Worm (Caenorhabditis elegans): ENCODE results near the gene Y105C5A.12.
"Not testable (repeated sequence)": the region's sequence is repeated elsewhere in the genome, so short reads cannot be mapped to it uniquely, and the experiment has no call there.

Y105C5A.12 gene

ce11 chrIV:15634240-15634789 is 7.3 kb downstream of the Y105C5A.12 start, which contains the start of gene Y105C5A.1274:
Gene Y105C5A.1274 (plus strand): TSS chrIV:15634739.
- not testable (repeated sequence) for TF ChIP-seq dao-5, W03F9.2, him-1 (tag; optimal IDR thresholded peaks at IDR 0.05)

DNA sequence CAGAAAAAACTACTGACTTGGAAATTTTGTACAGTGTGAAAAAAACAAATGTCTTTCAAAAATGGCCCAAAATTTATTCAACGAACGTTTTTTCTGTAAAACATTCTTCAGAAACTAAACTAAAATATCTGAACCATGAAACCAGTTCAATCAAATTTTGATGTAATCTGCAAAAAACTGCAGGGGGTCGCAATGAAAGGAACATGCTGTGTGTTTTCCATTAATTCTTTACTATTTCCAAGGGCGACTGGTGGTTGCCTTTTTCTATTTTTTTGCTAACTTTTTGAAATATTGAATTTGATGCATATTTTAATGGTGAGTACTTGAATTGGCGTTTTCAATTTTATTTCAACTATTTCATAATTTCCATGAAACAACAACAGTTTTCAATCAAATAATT is 10.4 kb downstream of the Y105C5A.12 start, which contains the start of gene Y105C5A.9:
Gene Y105C5A.9, plus strand, starts transcription at position 301 of the 400 bp plus-strand sequence.
- TF ChIP-seq dao-5 (tag; optimal IDR thresholded peaks at IDR 0.05): no peak

- TF ChIP-seq dao-5 (tag; optimal IDR thresholded peaks at IDR 0.05) (no peak), W03F9.2 (tag; optimal IDR thresholded peaks at IDR 0.05) (no peak), him-1 (tag; optimal IDR thresholded peaks at IDR 0.05) (no peak)
Measured at ce11 chrIV:15617667-15618066, 23.9 kb downstream of the Y105C5A.12 start.

- TF ChIP-seq him-1 (tag; optimal IDR thresholded peaks at IDR 0.05): no peak
- TF ChIP-seq dao-5 (tag; optimal IDR thresholded peaks at IDR 0.05): no peak
- no peak for TF ChIP-seq W03F9.2 (tag; optimal IDR thresholded peaks at IDR 0.05)
Measured at ce11 chrIV:15616971-15617370, 24.6 kb downstream of the Y105C5A.12 start, which contains the start of gene Y105C5A.8. Gene Y105C5A.8 (minus strand): TSS chrIV:15617071.

ce11 chrIV:15613141-15613540 is 28.5 kb downstream of the Y105C5A.12 start:
- TF ChIP-seq him-1 (tag; optimal IDR thresholded peaks at IDR 0.05): no peak

ce11 chrIV:15606396-15606795 is 35.2 kb downstream of the Y105C5A.12 start:
- TF ChIP-seq him-1 (tag; optimal IDR thresholded peaks at IDR 0.05): no peak
- no peak for TF ChIP-seq dao-5 (tag; optimal IDR thresholded peaks at IDR 0.05)

DNA sequence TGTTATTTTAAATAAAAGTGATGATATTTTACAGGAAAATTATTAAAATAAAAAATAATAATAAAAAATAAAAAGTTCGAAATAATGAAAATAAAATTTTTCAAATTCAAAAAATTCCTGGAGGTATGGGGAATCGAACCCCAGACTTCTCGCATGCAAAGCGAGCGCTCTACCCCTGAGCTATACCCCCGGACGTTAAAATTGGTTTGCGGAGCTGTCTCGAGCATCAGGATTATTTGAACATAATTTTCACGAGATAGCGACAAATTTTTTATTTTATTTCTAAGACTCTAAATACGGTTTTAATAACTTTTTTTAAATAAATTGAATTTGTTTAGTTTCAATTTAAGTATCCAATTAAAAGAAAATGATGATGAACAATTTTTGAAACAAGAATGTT is 37.4 kb downstream of the Y105C5A.12 start:
- TF ChIP-seq dao-5 (tag; optimal IDR thresholded peaks at IDR 0.05): no peak
- TF ChIP-seq W03F9.2 (tag; optimal IDR thresholded peaks at IDR 0.05): peak; percentile 25

ce11 chrIV:15594935-15595620 is 46.5 kb downstream of the Y105C5A.12 start, which contains the start of the genes pqn-78 and pqn-79:
Gene pqn-78 (minus strand): TSS chrIV:15595035.
Gene pqn-79 (plus strand): TSS chrIV:15595570.
- TF ChIP-seq dao-5, him-1, W03F9.2 (tag; optimal IDR thresholded peaks at IDR 0.05): not testable (repeated sequence)

ce11 chrIV:15593078-15593477 is 48.5 kb downstream of the Y105C5A.12 start:
- TF ChIP-seq him-1 (tag; optimal IDR thresholded peaks at IDR 0.05) (no peak), W03F9.2 (tag; optimal IDR thresholded peaks at IDR 0.05) (no peak), dao-5 (tag; optimal IDR thresholded peaks at IDR 0.05) (no peak)

ce11 chrIV:15591975-15592374 is 49.6 kb downstream of the Y105C5A.12 start:
- TF ChIP-seq dao-5 (tag; optimal IDR thresholded peaks at IDR 0.05) (no peak), W03F9.2 (tag; optimal IDR thresholded peaks at IDR 0.05) (no peak), him-1 (tag; optimal IDR thresholded peaks at IDR 0.05) (no peak)
